Worm (Caenorhabditis elegans): ENCODE results near the gene F28H7.2.
A peak's percentile ranks its signal among the peaks of the same experiment; 100 is the strongest.

F28H7.2 gene

ce11 chrV:10725424-10725951 lies 22.2 kb upstream of the F28H7.2 start:
- TF ChIP-seq gei-17 (GFP tag; optimal IDR thresholded peaks at IDR 0.05): no peak
- no peak for TF ChIP-seq akir-1 (GFP tag; optimal IDR thresholded peaks at IDR 0.05)
- TF ChIP-seq cebp-1 (GFP tag; IDR thresholded peaks at IDR 0.05): 0 out of 2 replicates have a peak, but pooled peaks have one; percentile 10
- no peak for TF ChIP-seq cebp-1 (tag; optimal IDR thresholded peaks at IDR 0.05)
- TF ChIP-seq ztf-22 (GFP tag; optimal IDR thresholded peaks at IDR 0.05): no peak
- TF ChIP-seq zim-3 (tag; optimal IDR thresholded peaks at IDR 0.05): no peak
- TF ChIP-seq lsl-1 (GFP tag; optimal IDR thresholded peaks at IDR 0.05): no peak
- TF ChIP-seq lag-1 (GFP tag; IDR thresholded peaks at IDR 0.05): no peak
- no peak for TF ChIP-seq nfya-2 (GFP tag; IDR thresholded peaks at IDR 0.05)
- TF ChIP-seq hrde-1 (tag; optimal IDR thresholded peaks at IDR 0.05; ENCODE audit: borderline replicate concordance): no peak
- TF ChIP-seq ama-1 (optimal IDR thresholded peaks at IDR 0.05): no peak
- no peak for TF ChIP-seq ama-1 (GFP tag; optimal IDR thresholded peaks at IDR 0.05)
- TF ChIP-seq ztf-18 (tag; optimal IDR thresholded peaks at IDR 0.05): no peak
- no peak for TF ChIP-seq egl-18 (GFP tag; IDR thresholded peaks at IDR 0.05)
- TF ChIP-seq ekl-4 (GFP tag; IDR thresholded peaks at IDR 0.05): 0 out of 2 replicates have a peak, but pooled peaks have one; percentile 9

ce11 chrV:10726691-10727090 lies 21.0 kb upstream of the F28H7.2 start:
- no peak for TF ChIP-seq nfya-1 (tag; optimal IDR thresholded peaks at IDR 0.05; ENCODE audit: borderline replicate concordance, insufficient read depth)
- TF ChIP-seq nhr-80 (tag; optimal IDR thresholded peaks at IDR 0.05): peak; percentile 86

- peak; percentile 26 for TF ChIP-seq somi-1 (GFP tag; optimal IDR thresholded peaks at IDR 0.05)
- 0 out of 2 replicates have a peak, but pooled peaks have one; percentile 19 for TF ChIP-seq Y53G8AR.9 (GFP tag; conservative IDR thresholded peaks at IDR 0.05)
- no peak for TF ChIP-seq lir-1 (GFP tag; conservative IDR thresholded peaks at IDR 0.05)
- TF ChIP-seq K11D2.4 (GFP tag; IDR thresholded peaks at IDR 0.05): 0 out of 2 replicates have a peak, but pooled peaks have one; percentile 24
Observed at ce11 chrV:10727651-10728050, 20.1 kb upstream of the F28H7.2 start.

DNA sequence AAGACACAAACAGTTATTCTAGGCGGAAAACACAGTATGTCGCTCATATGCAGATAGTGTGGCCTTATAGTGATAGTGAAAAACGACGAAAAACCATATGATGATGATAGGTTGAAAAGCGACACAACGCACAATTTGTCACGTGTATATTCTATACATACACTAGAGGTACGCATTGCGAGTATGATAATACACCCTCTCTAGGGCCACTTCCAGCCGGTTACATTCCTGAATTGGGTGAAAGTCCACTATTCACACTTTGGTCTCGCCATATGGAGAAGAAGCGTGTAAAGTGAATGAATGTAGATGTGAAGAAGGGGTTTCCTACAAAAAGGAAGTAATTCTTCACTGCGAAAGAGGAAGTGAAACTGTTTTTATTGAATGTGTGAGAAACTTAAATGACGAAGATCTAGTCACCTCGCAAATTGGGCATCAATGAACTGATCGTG lies 18.2 kb upstream of the F28H7.2 start:
- TF ChIP-seq lin-40 (tag; optimal IDR thresholded peaks at IDR 0.05) (peak; percentile 18), B0035.1 (tag; optimal IDR thresholded peaks at IDR 0.05) (no peak), ztf-22 (GFP tag; optimal IDR thresholded peaks at IDR 0.05) (peak; percentile 29), dox-1 (GFP tag; IDR thresholded peaks at IDR 0.05) (peak; percentile 15; the same call in 1 of the 2 replicates), ets-4 (GFP tag; optimal IDR thresholded peaks at IDR 0.05) (peak; percentile 35), nhr-80 (tag; optimal IDR thresholded peaks at IDR 0.05) (peak; percentile 84), tlf-1 (GFP tag; optimal IDR thresholded peaks at IDR 0.05) (no peak), cebp-1 (GFP tag; IDR thresholded peaks at IDR 0.05) (no peak), cebp-1 (tag; optimal IDR thresholded peaks at IDR 0.05) (peak; percentile 38), tbp1 (GFP tag; optimal IDR thresholded peaks at IDR 0.05) (peak; percentile 5), atf-7 (tag; optimal IDR thresholded peaks at IDR 0.05) (peak; percentile 51), madf-3 (GFP tag; IDR thresholded peaks at IDR 0.05) (no peak), ztf-26 (tag; optimal IDR thresholded peaks at IDR 0.05) (peak; percentile 17)

ce11 chrV:10730824-10731416 lies 16.8 kb upstream of the F28H7.2 start:
- TF ChIP-seq Y56A3A.18 (GFP tag; IDR thresholded peaks at IDR 0.05) (0 out of 2 replicates have a peak, but pooled peaks have one; percentile 18), madf-6 (GFP tag; IDR thresholded peaks at IDR 0.05) (no peak)
